Worm (Caenorhabditis elegans): ENCODE measurements around the gene W04D2.4.

DNA sequence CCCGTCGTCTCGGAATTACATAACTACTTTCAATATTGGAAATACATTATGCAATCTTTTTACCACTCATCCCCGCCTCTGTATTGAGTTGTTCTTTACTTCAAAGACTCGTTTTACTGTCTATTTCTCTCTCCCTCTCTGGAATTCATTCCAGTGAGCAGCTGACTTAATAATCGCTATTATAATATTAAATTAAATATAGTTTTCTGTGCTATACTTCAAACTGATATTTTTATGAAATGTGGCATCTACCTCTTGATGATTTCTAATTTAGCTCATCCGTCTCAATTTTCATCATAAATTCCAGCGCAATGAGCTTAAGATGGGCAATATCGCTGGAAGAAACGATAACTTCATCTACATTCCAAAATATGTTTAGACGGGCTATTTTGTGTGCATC lies 5.9 kb upstream of the W04D2.4 start, which contains the start of gene T28H10.1:
- TF ChIP-seq scrt-1 (GFP tag; IDR thresholded peaks at IDR 0.05) (no peak), tbx-11 (GFP tag; IDR thresholded peaks at IDR 0.05) (no peak), hmg-4 (GFP tag; optimal IDR thresholded peaks at IDR 0.05) (no peak), ama-1 (optimal IDR thresholded peaks at IDR 0.05) (no peak), flt-1 (GFP tag; IDR thresholded peaks at IDR 0.05) (no peak), hnd-1 (tag; optimal IDR thresholded peaks at IDR 0.05) (no peak), tra-4 (tag; optimal IDR thresholded peaks at IDR 0.05) (no peak), tbx-37 (GFP tag; conservative IDR thresholded peaks at IDR 0.05) (no peak), ceh-36 (tag; optimal IDR thresholded peaks at IDR 0.05) (no peak), hmbx-1 (tag; optimal IDR thresholded peaks at IDR 0.05) (no peak), F13C5.2 (tag; optimal IDR thresholded peaks at IDR 0.05) (no peak), pes-1 (GFP tag; IDR thresholded peaks at IDR 0.05) (no peak)

All from whole organism, early embryonic.